Worm (Caenorhabditis elegans) whole organism, L4 larva: ENCODE data around the gene frpr-21.
A peak's percentile ranks its signal among the peaks of the same experiment; 100 is the strongest.

Experiments used
- F26F4.8 ChIP-seq: fragments of 200-800 bp; sonication (Bioruptor generic); conservative IDR thresholded peaks from 2 replicates; pipeline ENCODE4 v1.3.6; 2022; ENCODE audit warnings: missing genetic modification characterization, missing compliant biosample characterization
- F37D6.2 ChIP-seq: sonication (generic microtip); optimal IDR thresholded peaks from 2 replicates; lab custom pipeline; 2016; ENCODE audit warnings: mild to moderate bottlenecking, missing genetic modification characterization, missing compliant biosample characterization
- F49E8.2 ChIP-seq: sonication (generic microtip); optimal IDR thresholded peaks from 2 replicates; lab custom pipeline; 2016; ENCODE audit warnings: missing compliant biosample characterization, mild to moderate bottlenecking, missing genetic modification characterization, borderline replicate concordance
- T26A8.4 ChIP-seq: fragments of 200-800 bp; sonication (Bioruptor generic); IDR thresholded peaks from 2 replicates; pipeline ENCODE4 v1.3.6; 2022; ENCODE audit warnings: missing genetic modification characterization, missing compliant biosample characterization
- Y48G9A.11 ChIP-seq: fragments of 200-800 bp; sonication (Bioruptor generic); IDR thresholded peaks from 2 replicates; pipeline ENCODE4 v1.3.6; 2022; ENCODE audit warnings: missing genetic modification reagents, missing genetic modification characterization, missing compliant biosample characterization
- ZK546.5 ChIP-seq, 2 experiments: sonication (generic microtip); optimal IDR thresholded peaks; 2 replicates each; lab custom pipeline; 2017; ENCODE audit warnings: missing biosample characterization in 2 of 2, missing genetic modification characterization in 2 of 2
- arid-1 ChIP-seq: fragments of 200-800 bp; sonication (Bioruptor generic); conservative IDR thresholded peaks from 2 replicates; pipeline ENCODE4 v1.3.6; 2022; ENCODE audit warnings: missing genetic modification reagents, missing genetic modification characterization, missing compliant biosample characterization
- ceh-20 ChIP-seq: fragments of 200-800 bp; sonication (Bioruptor generic); IDR thresholded peaks from 2 replicates; pipeline ENCODE4 v1.3.6; 2022; ENCODE audit warnings: missing genetic modification reagents, missing genetic modification characterization, missing compliant biosample characterization
- ceh-44 ChIP-seq: fragments of 200-800 bp; sonication (Bioruptor generic); IDR thresholded peaks from 2 replicates; pipeline ENCODE4 v1.3.6; 2022; ENCODE audit warnings: missing genetic modification reagents, missing genetic modification characterization, missing compliant biosample characterization
- ceh-62 ChIP-seq: sonication (generic microtip); optimal IDR thresholded peaks from 2 replicates; lab custom pipeline; 2017; ENCODE audit warnings: missing biosample characterization, missing genetic modification characterization
- ceh-82 ChIP-seq: sonication (generic microtip); optimal IDR thresholded peaks from 2 replicates; lab custom pipeline; 2017; ENCODE audit warnings: missing biosample characterization, missing genetic modification characterization
- ces-1 ChIP-seq: fragments of 150-350 bp; sonication (generic microtip); optimal IDR thresholded peaks from 4 replicates; lab custom pipeline; 2014; ENCODE audit warnings: missing biosample characterization, missing genetic modification reagents, missing genetic modification characterization
- cey-2 ChIP-seq: sonication (generic microtip); optimal IDR thresholded peaks from 3 replicates; lab custom pipeline; 2017; ENCODE audit warnings: missing genetic modification characterization, mild to moderate bottlenecking, missing compliant biosample characterization, antibody characterized with exemption, borderline replicate concordance; ENCODE audit not compliant: insufficient read depth
- daf-19 ChIP-seq: fragments of 200-800 bp; sonication (Bioruptor generic); conservative IDR thresholded peaks from 2 replicates; pipeline ENCODE4 v1.3.6; 2022; ENCODE audit warnings: missing genetic modification characterization, missing compliant biosample characterization
- dmd-6 ChIP-seq: fragments of 200-800 bp; sonication (Bioruptor generic); IDR thresholded peaks from 2 replicates; pipeline ENCODE4 v1.3.6; 2022; ENCODE audit warnings: missing genetic modification reagents, missing genetic modification characterization, missing compliant biosample characterization
- dmd-8 ChIP-seq: fragments of 200-800 bp; sonication (Bioruptor generic); IDR thresholded peaks from 2 replicates; pipeline ENCODE4 v1.3.6; 2022; ENCODE audit warnings: missing genetic modification characterization, missing compliant biosample characterization
- dve-1 ChIP-seq: sonication (generic microtip); optimal IDR thresholded peaks from 2 replicates; lab custom pipeline; 2017; ENCODE audit warnings: antibody characterized with exemption, mild to moderate bottlenecking, missing genetic modification characterization, missing compliant biosample characterization; ENCODE audit not compliant: insufficient read depth
- egl-43 ChIP-seq: fragments of 200-800 bp; sonication (Bioruptor generic); IDR thresholded peaks from 2 replicates; pipeline ENCODE4 v1.3.6; 2022; ENCODE audit warnings: missing genetic modification reagents, missing genetic modification characterization, missing compliant biosample characterization
- fos-1 ChIP-seq: fragments of 150-350 bp; optimal IDR thresholded peaks from 2 replicates; lab custom pipeline; 2014; ENCODE audit warnings: missing biosample characterization, missing genetic modification characterization
- hmg-1.1 ChIP-seq: fragments of 200-800 bp; sonication (Bioruptor generic); IDR thresholded peaks from 2 replicates; pipeline ENCODE4 v1.3.6; 2022; ENCODE audit warnings: missing genetic modification reagents, missing genetic modification characterization, missing compliant biosample characterization
- jun-1 ChIP-seq: fragments of 150-350 bp; optimal IDR thresholded peaks from 2 replicates; lab custom pipeline; 2014; ENCODE audit warnings: missing biosample characterization, missing genetic modification reagents, missing genetic modification characterization
- lim-7 ChIP-seq: fragments of 200-800 bp; sonication (Bioruptor generic); IDR thresholded peaks from 2 replicates; pipeline ENCODE4 v1.3.6; 2022; ENCODE audit warnings: missing genetic modification characterization, missing compliant biosample characterization
- lin-29 ChIP-seq: fragments of 200-800 bp; sonication (Bioruptor generic); IDR thresholded peaks from 2 replicates; pipeline ENCODE4 v1.3.6; 2022; ENCODE audit warnings: missing genetic modification reagents, missing genetic modification characterization, missing compliant biosample characterization
- lin-38 ChIP-seq: fragments of 200-800 bp; sonication (Bioruptor generic); IDR thresholded peaks from 2 replicates; pipeline ENCODE4 v1.3.6; 2022; ENCODE audit warnings: missing genetic modification reagents, missing genetic modification characterization, missing compliant biosample characterization
- lir-3 ChIP-seq: sonication (generic microtip); optimal IDR thresholded peaks from 2 replicates; lab custom pipeline; 2016; ENCODE audit warnings: mild to moderate bottlenecking, missing genetic modification characterization, missing compliant biosample characterization
- madf-5 ChIP-seq, 2 experiments: fragments of 200-800 bp; sonication (Bioruptor generic); IDR thresholded peaks; 2 replicates each; pipeline ENCODE4 v1.3.6; 2022; ENCODE audit warnings: missing compliant biosample characterization in 2 of 2, missing genetic modification characterization in 2 of 2
- mdt-29 ChIP-seq: fragments of 200-800 bp; sonication (Bioruptor generic); IDR thresholded peaks from 2 replicates; pipeline ENCODE4 v1.3.6; 2022; ENCODE audit warnings: missing genetic modification reagents, missing genetic modification characterization, missing compliant biosample characterization
- mep-1 ChIP-seq: fragments of 150-350 bp; sonication (generic microtip); optimal IDR thresholded peaks from 3 replicates; lab custom pipeline; 2014; ENCODE audit warnings: missing biosample characterization, missing genetic modification characterization
- mes-2 ChIP-seq: sonication (generic microtip); optimal IDR thresholded peaks from 2 replicates; lab custom pipeline; 2016; ENCODE audit warnings: missing genotype, mild to moderate bottlenecking, missing genetic modification characterization, missing compliant biosample characterization; ENCODE audit not compliant: poor library complexity, severe bottlenecking
- mxl-3 ChIP-seq: fragments of 200-800 bp; sonication (Bioruptor generic); optimal IDR thresholded peaks from 2 replicates; lab custom pipeline; 2018; ENCODE audit warnings: mild to moderate bottlenecking, missing genetic modification characterization, missing compliant biosample characterization
- nhr-10 ChIP-seq: fragments of 150-350 bp; optimal IDR thresholded peaks from 2 replicates; lab custom pipeline; 2014; ENCODE audit warnings: missing biosample characterization, missing genetic modification characterization
- nhr-102 ChIP-seq: sonication (generic microtip); optimal IDR thresholded peaks from 2 replicates; lab custom pipeline; 2016; ENCODE audit warnings: mild to moderate bottlenecking, missing genetic modification characterization, moderate library complexity, missing compliant biosample characterization
- nhr-237 ChIP-seq: sonication (generic microtip); optimal IDR thresholded peaks from 2 replicates; lab custom pipeline; 2017; ENCODE audit warnings: missing biosample characterization, missing genetic modification characterization
- nhr-25 ChIP-seq: sonication (generic microtip); optimal IDR thresholded peaks from 2 replicates; lab custom pipeline; 2017; ENCODE audit warnings: missing genetic modification characterization, mild to moderate bottlenecking, missing compliant biosample characterization, antibody characterized with exemption, moderate library complexity, borderline replicate concordance; ENCODE audit not compliant: insufficient read depth
- nhr-28 ChIP-seq: fragments of 150-350 bp; optimal IDR thresholded peaks from 2 replicates; lab custom pipeline; 2014; ENCODE audit warnings: missing biosample characterization, missing genetic modification characterization
- nhr-6 ChIP-seq: fragments of 150-350 bp; optimal IDR thresholded peaks from 2 replicates; lab custom pipeline; 2014; ENCODE audit warnings: missing biosample characterization, missing genetic modification characterization
- nhr-76 ChIP-seq: fragments of 150-350 bp; optimal IDR thresholded peaks from 2 replicates; lab custom pipeline; 2014; ENCODE audit warnings: missing biosample characterization, missing genetic modification characterization
- pha-4 ChIP-seq, 2 experiments: fragments of 150-350 bp in 1 of 2; fragments of 200-800 bp in 1 of 2; sonication (Bioruptor generic) in 1 of 2; IDR thresholded peaks in 1 of 2; optimal IDR thresholded peaks in 1 of 2; 2 replicates each; pipeline versions ENCODE4 v1.3.6 to Lab custom; 2014 to 2022; ENCODE audit warnings: missing genetic modification characterization in 2 of 2, missing genetic modification reagents in 2 of 2, missing biosample characterization in 1 of 2, missing compliant biosample characterization in 1 of 2
- php-3 ChIP-seq: fragments of 200-800 bp; sonication (Bioruptor generic); IDR thresholded peaks from 2 replicates; pipeline ENCODE4 v1.3.6; 2022; ENCODE audit warnings: missing genetic modification reagents, missing genetic modification characterization, missing compliant biosample characterization
- pqm-1 ChIP-seq: sonication (generic microtip); optimal IDR thresholded peaks from 2 replicates; lab custom pipeline; 2017; ENCODE audit warnings: missing biosample characterization, missing genetic modification characterization
- saeg-2 ChIP-seq: fragments of 200-800 bp; sonication (Bioruptor generic); IDR thresholded peaks from 2 replicates; pipeline ENCODE4 v1.3.6; 2022; ENCODE audit warnings: missing genetic modification reagents, missing genetic modification characterization, missing compliant biosample characterization
- set-16 ChIP-seq: fragments of 200-800 bp; sonication (Bioruptor generic); IDR thresholded peaks from 2 replicates; pipeline ENCODE4 v1.3.6; 2022; ENCODE audit warnings: missing genetic modification reagents, missing genetic modification characterization, missing compliant biosample characterization
- snpc-1.2 ChIP-seq: fragments of 200-800 bp; sonication (Bioruptor generic); IDR thresholded peaks from 2 replicates; pipeline ENCODE4 v1.3.6; 2022; ENCODE audit warnings: missing genetic modification reagents, missing genetic modification characterization, missing compliant biosample characterization
- snpc-4 ChIP-seq: fragments of 150-350 bp; optimal IDR thresholded peaks from 2 replicates; lab custom pipeline; 2014; ENCODE audit warnings: missing biosample characterization, missing genetic modification characterization
- tag-97 ChIP-seq: fragments of 200-800 bp; sonication (Bioruptor generic); IDR thresholded peaks from 2 replicates; pipeline ENCODE4 v1.3.6; 2022; ENCODE audit warnings: missing genetic modification characterization, missing compliant biosample characterization
- tra-1 ChIP-seq: fragments of 200-800 bp; sonication (Bioruptor generic); IDR thresholded peaks from 2 replicates; pipeline ENCODE4 v1.3.6; 2022; ENCODE audit warnings: missing genetic modification reagents, missing genetic modification characterization, missing compliant biosample characterization
- zag-1 ChIP-seq: fragments of 150-350 bp; optimal IDR thresholded peaks from 2 replicates; lab custom pipeline; 2014; ENCODE audit warnings: missing biosample characterization, missing genetic modification characterization
- zip-2 ChIP-seq: fragments of 150-350 bp; optimal IDR thresholded peaks from 2 replicates; lab custom pipeline; 2014; ENCODE audit warnings: missing biosample characterization, missing genetic modification characterization
- ztf-7 ChIP-seq: fragments of 150-350 bp; optimal IDR thresholded peaks from 2 replicates; lab custom pipeline; 2014; ENCODE audit warnings: missing biosample characterization, missing genetic modification characterization

frpr-21 gene

DNA sequence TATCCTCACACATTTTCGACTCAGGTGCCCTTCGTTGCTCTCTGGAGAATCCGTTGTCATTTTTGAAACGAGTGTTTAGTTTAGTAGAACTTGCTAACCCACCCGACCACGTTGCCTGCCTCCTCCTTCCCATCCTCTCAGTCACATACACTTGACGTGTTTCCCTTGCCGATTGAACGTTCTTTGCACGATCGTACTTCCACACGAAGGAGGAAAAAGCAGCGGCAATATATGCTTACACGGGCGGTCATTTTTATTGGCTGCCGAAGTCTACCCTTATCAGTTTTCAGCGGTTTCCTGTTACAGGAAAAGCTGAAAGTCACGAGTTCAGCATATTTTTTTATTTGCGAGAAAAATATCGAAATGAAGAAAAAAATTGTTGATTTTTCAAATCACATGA is 32.1 kb downstream of the frpr-21 start (continued):
- TF ChIP-seq ZK546.5 (tag; optimal IDR thresholded peaks at IDR 0.05; lab: Kevin White, UChicago) (no peak), ceh-20 (GFP tag; lab: Robert Waterston, UW) (no peak), mep-1 (peak; percentile 45), ceh-82 (no peak), nhr-28 (peak; percentile 88), lin-38 (peak; percentile 32; the same call in 1 of the 2 replicates), zip-2 (peak; percentile 17), fos-1 (no peak), set-16 (GFP tag; lab: Robert Waterston, UW) (peak; percentile 26; the same call in 1 of the 2 replicates), tra-1 (GFP tag; lab: Robert Waterston, UW) (peak; percentile 87), madf-5 (GFP tag; IDR thresholded peaks at IDR 0.05; lab: Robert Waterston, UW) (no peak)

DNA sequence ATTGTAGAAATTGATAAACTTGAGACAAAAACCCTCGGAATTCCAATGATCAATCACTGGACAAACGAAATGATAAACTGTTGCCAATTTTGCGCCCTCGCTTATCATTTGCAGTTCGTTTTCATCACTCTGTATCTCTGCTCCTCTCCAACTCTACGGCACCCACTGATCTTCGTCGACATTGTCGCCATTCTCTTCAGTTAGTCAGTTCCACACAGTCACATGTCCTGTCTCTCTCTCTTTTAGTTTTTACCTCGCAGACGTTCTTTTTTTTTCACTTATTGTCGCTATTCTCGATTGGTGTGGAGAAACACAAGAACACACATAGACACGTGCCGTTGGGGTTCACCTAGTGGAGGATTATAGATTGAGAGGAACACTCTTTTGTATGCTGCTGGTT is 32.8 kb downstream of the frpr-21 start:
- no peak for TF ChIP-seq snpc-1.2 (GFP tag; lab: Robert Waterston, UW)
- 0 out of 2 replicates have a peak, but pooled peaks have one; percentile 34 for TF ChIP-seq pha-4 (GFP tag; IDR thresholded peaks at IDR 0.05; lab: Robert Waterston, UW)
- peak; percentile 73 for TF ChIP-seq pha-4 (tag; optimal IDR thresholded peaks at IDR 0.05; lab: Kevin White, UChicago)
- no peak for TF ChIP-seq daf-19 (GFP tag; lab: Robert Waterston, UW)
- TF ChIP-seq set-16 (GFP tag; lab: Robert Waterston, UW): no peak
- no peak for TF ChIP-seq ceh-62 (tag; lab: Kevin White, UChicago)
- no peak for TF ChIP-seq snpc-4
- peak; percentile 85 for TF ChIP-seq cey-2 (tag; lab: Kevin White, UChicago)
- TF ChIP-seq nhr-102 (tag; lab: Kevin White, UChicago): peak; percentile 41
- TF ChIP-seq nhr-28: peak; percentile 88
- TF ChIP-seq nhr-237 (tag; lab: Kevin White, UChicago): no peak
- peak; percentile 52; the same call in 1 of the 2 replicates for TF ChIP-seq lin-29 (GFP tag; lab: Robert Waterston, UW)
- TF ChIP-seq zag-1: no peak
- no peak for TF ChIP-seq lir-3 (tag; lab: Kevin White, UChicago)
- peak; percentile 93 for TF ChIP-seq dve-1
- no peak for TF ChIP-seq jun-1 (tag; lab: Kevin White, UChicago)
- TF ChIP-seq nhr-25 (tag; lab: Kevin White, UChicago): peak; percentile 78
- TF ChIP-seq tag-97 (GFP tag; lab: Robert Waterston, UW): no peak
- TF ChIP-seq egl-43 (GFP tag; lab: Robert Waterston, UW): no peak
- no peak for TF ChIP-seq ceh-82
- TF ChIP-seq mxl-3 (GFP tag; lab: Kevin White, UChicago): peak; percentile 93
- TF ChIP-seq dmd-8 (GFP tag; lab: Robert Waterston, UW): no peak
- peak; percentile 45 for TF ChIP-seq nhr-10 (tag; lab: Kevin White, UChicago)
- peak; percentile 93 for TF ChIP-seq dmd-6
- TF ChIP-seq ztf-7 (tag; lab: Kevin White, UChicago): no peak
- peak; percentile 77 for TF ChIP-seq pqm-1 (tag; lab: Kevin White, UChicago)
- no peak for TF ChIP-seq F26F4.8 (GFP tag; lab: Robert Waterston, UW)
- TF ChIP-seq mdt-29 (GFP tag; lab: Robert Waterston, UW): no peak
- TF ChIP-seq F49E8.2 (tag; lab: Kevin White, UChicago): no peak
- TF ChIP-seq F37D6.2 (tag; lab: Kevin White, UChicago): no peak
- TF ChIP-seq Y48G9A.11 (GFP tag; lab: Robert Waterston, UW): no peak
- TF ChIP-seq nhr-6 (tag; lab: Kevin White, UChicago): no peak
- peak; percentile 51 for TF ChIP-seq hmg-1.1 (GFP tag; lab: Robert Waterston, UW)
- no peak for TF ChIP-seq ceh-44 (GFP tag; lab: Robert Waterston, UW)
- TF ChIP-seq T26A8.4 (GFP tag; lab: Robert Waterston, UW): peak; percentile 51; the same call in 1 of the 2 replicates
- TF ChIP-seq arid-1 (GFP tag; lab: Robert Waterston, UW): no peak
- no peak for TF ChIP-seq php-3
- TF ChIP-seq nhr-76 (tag; lab: Kevin White, UChicago): no peak
- TF ChIP-seq lim-7 (GFP tag; lab: Robert Waterston, UW): no peak
- no peak for TF ChIP-seq ces-1 (GFP tag; lab: Kevin White, UChicago)
- TF ChIP-seq saeg-2: 0 out of 2 replicates have a peak, but pooled peaks have one; percentile 71
- TF ChIP-seq mes-2 (tag; lab: Kevin White, UChicago): peak; percentile 63
